Worm (Caenorhabditis elegans): Measurements from ENCODE around the gene B0281.3.

The B0281.3 gene

DNA sequence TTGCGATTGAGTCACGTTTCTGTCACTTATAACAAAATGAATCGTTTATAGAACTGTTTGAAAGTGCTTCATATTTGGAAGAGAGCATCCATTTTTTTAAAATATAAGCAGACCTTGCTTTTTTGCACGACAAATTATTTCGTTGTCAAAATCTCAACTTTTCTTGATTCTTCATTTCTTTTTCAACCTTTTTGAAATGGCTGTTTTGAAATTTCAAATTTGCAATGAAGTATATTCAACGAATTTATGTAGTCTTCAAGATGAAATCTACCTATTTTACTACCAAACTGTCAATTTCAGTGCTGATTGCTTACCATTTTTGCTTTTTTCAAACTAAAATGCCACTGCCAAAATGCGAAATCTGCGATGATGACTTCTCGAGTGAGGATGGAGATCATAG, at the start of gene B0281.3:
Gene B0281.3, plus strand, starts transcription at position 301 of the 400 bp plus-strand sequence.
- no peak for TF ChIP-seq lsy-27 (tag; optimal IDR thresholded peaks at IDR 0.05; ENCODE audit: borderline replicate concordance, insufficient read depth)
- no peak for TF ChIP-seq lir-1 (GFP tag; conservative IDR thresholded peaks at IDR 0.05)
- no peak for TF ChIP-seq Y67H2A.10 (GFP tag; conservative IDR thresholded peaks at IDR 0.05)
- TF ChIP-seq K12H6.12 (tag; optimal IDR thresholded peaks at IDR 0.05): no peak
- TF ChIP-seq tbp1 (GFP tag; optimal IDR thresholded peaks at IDR 0.05): no peak
- TF ChIP-seq egl-18 (GFP tag; IDR thresholded peaks at IDR 0.05): no peak
- TF ChIP-seq akir-1 (GFP tag; optimal IDR thresholded peaks at IDR 0.05): no peak
- no peak for TF ChIP-seq zim-3 (tag; optimal IDR thresholded peaks at IDR 0.05)
- no peak for TF ChIP-seq C06A6.2 (GFP tag; conservative IDR thresholded peaks at IDR 0.05)
- TF ChIP-seq F52B5.7 (tag; optimal IDR thresholded peaks at IDR 0.05): no peak
- no peak for TF ChIP-seq nhr-27 (tag; optimal IDR thresholded peaks at IDR 0.05)

DNA sequence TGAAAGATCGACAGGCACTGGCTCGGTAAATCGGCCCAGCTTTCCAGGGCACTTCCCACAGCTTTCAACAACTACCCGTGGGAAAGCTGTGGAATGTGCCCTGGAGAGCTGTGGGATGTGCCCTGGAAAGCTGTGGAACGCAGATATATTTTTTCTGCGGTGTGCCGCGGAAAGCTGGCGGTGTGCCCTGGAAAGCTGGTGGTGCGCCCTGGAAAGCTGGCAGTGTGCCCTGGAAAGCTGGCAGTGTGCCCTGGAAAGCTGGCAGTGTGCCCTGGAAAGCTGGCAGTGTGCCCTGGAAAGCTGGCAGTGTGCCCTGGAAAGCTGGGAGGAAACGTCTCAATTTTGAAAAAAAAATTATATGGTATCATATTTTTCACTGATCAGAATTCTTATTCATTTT, 33.1 kb upstream of the B0281.3 start:
- no peak for TF ChIP-seq nhr-179 (tag; optimal IDR thresholded peaks at IDR 0.05)
- no peak for TF ChIP-seq lsl-1 (GFP tag; optimal IDR thresholded peaks at IDR 0.05)
- TF ChIP-seq zfh-2 (GFP tag; conservative IDR thresholded peaks at IDR 0.05): peak; percentile 86
- TF ChIP-seq akir-1 (GFP tag; optimal IDR thresholded peaks at IDR 0.05): no peak
- no peak for TF ChIP-seq hrde-1 (tag; optimal IDR thresholded peaks at IDR 0.05; ENCODE audit: borderline replicate concordance)
- 0 out of 2 replicates have a peak, but pooled peaks have one; percentile 25 for TF ChIP-seq B0336.3 (GFP tag; IDR thresholded peaks at IDR 0.05)
- TF ChIP-seq K11D2.4 (GFP tag; IDR thresholded peaks at IDR 0.05): no peak
- peak; percentile 67; the same call in 1 of the 2 replicates for TF ChIP-seq egrh-3 (GFP tag; IDR thresholded peaks at IDR 0.05)
- no peak for TF ChIP-seq madf-10 (tag; optimal IDR thresholded peaks at IDR 0.05)
- TF ChIP-seq pha-4 (tag; optimal IDR thresholded peaks at IDR 0.05): no peak
- TF ChIP-seq attf-5 (GFP tag; optimal IDR thresholded peaks at IDR 0.05): no peak
- no peak for TF ChIP-seq hmg-1.2 (GFP tag; IDR thresholded peaks at IDR 0.05)
- no peak for TF ChIP-seq Y95B8A.8 (GFP tag; IDR thresholded peaks at IDR 0.05)
- no peak for TF ChIP-seq die-1 (tag; optimal IDR thresholded peaks at IDR 0.05)
- peak; percentile 29; the same call in 1 of the 2 replicates for TF ChIP-seq mcd-1 (GFP tag; IDR thresholded peaks at IDR 0.05)
- no peak for TF ChIP-seq bed-1 (GFP tag; IDR thresholded peaks at IDR 0.05)
- TF ChIP-seq Y56A3A.18 (GFP tag; IDR thresholded peaks at IDR 0.05): no peak

DNA sequence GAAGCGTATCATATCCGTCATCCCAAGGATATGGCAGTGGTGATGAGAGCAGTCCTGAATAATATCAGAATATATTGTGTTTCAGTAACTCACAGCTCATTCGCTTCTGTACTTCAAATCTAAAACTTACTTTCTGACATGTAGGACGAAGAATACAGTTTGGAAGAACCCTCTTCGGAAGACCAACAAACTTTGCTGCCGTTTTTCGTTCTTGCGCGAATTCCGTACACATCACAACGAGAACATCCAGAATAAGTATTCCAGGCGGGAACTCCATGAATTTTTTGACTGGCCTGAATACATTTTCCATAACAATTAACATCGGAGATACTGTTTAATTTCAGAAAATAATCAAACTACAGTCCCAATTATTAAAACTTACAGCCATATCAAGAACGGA, 29.4 kb upstream of the B0281.3 start, which contains the start of gene K09F6.15:
Gene K09F6.15, minus strand, starts transcription at position 101 of the 400 bp plus-strand sequence.
- TF ChIP-seq attf-5 (GFP tag; optimal IDR thresholded peaks at IDR 0.05) (no peak), Y95B8A.8 (GFP tag; IDR thresholded peaks at IDR 0.05) (no peak), lin-54 (GFP tag; optimal IDR thresholded peaks at IDR 0.05) (no peak), mxl-1 (tag; optimal IDR thresholded peaks at IDR 0.05) (no peak), lsy-27 (tag; optimal IDR thresholded peaks at IDR 0.05; ENCODE audit: borderline replicate concordance, insufficient read depth) (no peak), ztf-28 (GFP tag; IDR thresholded peaks at IDR 0.05) (no peak), egrh-3 (GFP tag; IDR thresholded peaks at IDR 0.05) (no peak), lag-1 (GFP tag; IDR thresholded peaks at IDR 0.05) (no peak), hmg-1.2 (GFP tag; IDR thresholded peaks at IDR 0.05) (no peak), D2030.7 (GFP tag; IDR thresholded peaks at IDR 0.05) (no peak), F39B2.1 (GFP tag; IDR thresholded peaks at IDR 0.05) (no peak), atf-7 (tag; optimal IDR thresholded peaks at IDR 0.05) (no peak), die-1 (tag; optimal IDR thresholded peaks at IDR 0.05) (no peak), gei-17 (GFP tag; optimal IDR thresholded peaks at IDR 0.05) (no peak), zim-3 (tag; optimal IDR thresholded peaks at IDR 0.05) (no peak), Y79H2A.3 (GFP tag; conservative IDR thresholded peaks at IDR 0.05) (no peak), cebp-2 (GFP tag; IDR thresholded peaks at IDR 0.05) (no peak), T26A5.8 (tag; optimal IDR thresholded peaks at IDR 0.05) (no peak), unc-130 (GFP tag; optimal IDR thresholded peaks at IDR 0.05) (no peak), ets-4 (GFP tag; optimal IDR thresholded peaks at IDR 0.05) (no peak)

Data from whole organism, young adult.